Worm (Caenorhabditis elegans) whole organism, L3 larva: ENCODE results near the gene str-214.

Experiments used
- egl-27 ChIP-seq: sonication (generic microtip); optimal IDR thresholded peaks from 4 replicates; lab custom pipeline; 2017; ENCODE audit warnings: missing biosample characterization, missing genetic modification reagents, missing genetic modification characterization
- elt-2 ChIP-seq: sonication (generic microtip); optimal IDR thresholded peaks from 2 replicates; lab custom pipeline; 2016; ENCODE audit warnings: missing genetic modification reagents, mild to moderate bottlenecking, missing genetic modification characterization, missing compliant biosample characterization
- elt-3 ChIP-seq, 3 experiments: fragments of 150-350 bp in 1 of 3; sonication (generic microtip) in 2 of 3; optimal IDR thresholded peaks; 2 replicates in 2 of 3; 4 replicates in 1 of 3; lab custom pipeline; 2014 to 2017; ENCODE audit warnings: missing biosample characterization in 3 of 3, missing genetic modification characterization in 3 of 3
- nhr-43 ChIP-seq: sonication (generic microtip); optimal IDR thresholded peaks from 2 replicates; lab custom pipeline; 2016; ENCODE audit warnings: mild to moderate bottlenecking, missing genetic modification characterization, missing compliant biosample characterization; ENCODE audit not compliant: poor library complexity, severe bottlenecking
- pha-4 ChIP-seq: fragments of 150-350 bp; optimal IDR thresholded peaks from 2 replicates; lab custom pipeline; 2014; ENCODE audit warnings: missing biosample characterization, missing genetic modification reagents, missing genetic modification characterization
- snpc-4 ChIP-seq: fragments of 150-350 bp; optimal IDR thresholded peaks from 2 replicates; lab custom pipeline; 2014; ENCODE audit warnings: missing biosample characterization, missing genetic modification characterization
- unc-62 ChIP-seq: fragments of 150-350 bp; sonication (generic microtip); optimal IDR thresholded peaks from 4 replicates; lab custom pipeline; 2014; ENCODE audit warnings: missing biosample characterization, missing genetic modification reagents, missing genetic modification characterization

- no peak for TF ChIP-seq elt-3 (tag; optimal IDR thresholded peaks at IDR 0.05; lab: Kevin White, UChicago)
- TF ChIP-seq pha-4: no peak
- TF ChIP-seq elt-2 (tag; lab: Kevin White, UChicago): no peak
- TF ChIP-seq nhr-43 (tag; lab: Kevin White, UChicago): no peak
- TF ChIP-seq egl-27 (tag; lab: Kevin White, UChicago): no peak
- no peak for TF ChIP-seq unc-62 (GFP tag; lab: Kevin White, UChicago)
- no peak for TF ChIP-seq snpc-4
Measured at ce11 chrV:16282147-16282546, 33.0 kb upstream of the str-214 start, which contains the start of gene F28G4.2.
